Fruit fly (Drosophila melanogaster) whole organism, adult: ENCODE data around the gene Zip71B.

Experiments used
- CG11617 ChIP-seq: fragments of 200-800 bp; sonication (Bioruptor generic); optimal IDR thresholded peaks from 2 replicates; lab custom pipeline; 2017; ENCODE audit warnings: mild to moderate bottlenecking, missing biosample characterization, missing genetic modification reagents, missing genetic modification characterization
- CG12768 ChIP-seq: fragments of 200-800 bp; sonication (Bioruptor generic); optimal IDR thresholded peaks from 2 replicates; lab custom pipeline; 2017; ENCODE audit warnings: missing biosample characterization, missing genetic modification characterization, mild to moderate bottlenecking, moderate library complexity, missing genetic modification reagents
- CG14711 ChIP-seq: fragments of 200-800 bp; sonication (Bioruptor generic); optimal IDR thresholded peaks from 2 replicates; lab custom pipeline; 2018; ENCODE audit warnings: missing biosample characterization, mild to moderate bottlenecking, missing genetic modification characterization, moderate library complexity
- CG1620 ChIP-seq: fragments of 200-800 bp; sonication (Bioruptor generic); optimal IDR thresholded peaks from 2 replicates; lab custom pipeline; 2016; ENCODE audit warnings: missing biosample characterization, missing genetic modification characterization
- CG33017 ChIP-seq: fragments of 200-800 bp; sonication (Bioruptor generic); optimal IDR thresholded peaks from 2 replicates; lab custom pipeline; 2018; ENCODE audit warnings: missing biosample characterization, mild to moderate bottlenecking, missing genetic modification characterization, moderate library complexity
- CG5204 ChIP-seq: fragments of 200-800 bp; sonication (Bioruptor generic); optimal IDR thresholded peaks from 2 replicates; lab custom pipeline; 2016; ENCODE audit warnings: missing biosample characterization, missing genetic modification characterization
- CG7045 ChIP-seq: fragments of 200-800 bp; sonication (Bioruptor generic); optimal IDR thresholded peaks from 2 replicates; lab custom pipeline; 2017; ENCODE audit warnings: missing biosample characterization, mild to moderate bottlenecking, missing genetic modification characterization
- CG7101 ChIP-seq: fragments of 200-800 bp; sonication (Bioruptor generic); optimal IDR thresholded peaks from 2 replicates; lab custom pipeline; 2018; ENCODE audit warnings: missing biosample characterization, mild to moderate bottlenecking, missing genetic modification characterization, moderate library complexity
- Clk ChIP-seq: fragments of 200-800 bp; sonication (Bioruptor generic); optimal IDR thresholded peaks from 2 replicates; lab custom pipeline; 2017; ENCODE audit warnings: missing biosample characterization, missing genetic modification characterization
- Crg-1 ChIP-seq: fragments of 200-800 bp; sonication (Bioruptor generic); optimal IDR thresholded peaks from 2 replicates; lab custom pipeline; 2016; ENCODE audit warnings: missing biosample characterization, missing genetic modification characterization
- Hr96 ChIP-seq: fragments of 200-800 bp; sonication (Bioruptor generic); optimal IDR thresholded peaks from 2 replicates; lab custom pipeline; 2016; ENCODE audit warnings: missing biosample characterization, missing genetic modification characterization
- Mnt ChIP-seq: fragments of 200-800 bp; sonication (Bioruptor generic); optimal IDR thresholded peaks from 2 replicates; lab custom pipeline; 2016; ENCODE audit warnings: missing biosample characterization, mild to moderate bottlenecking, missing genetic modification characterization
- bab1 ChIP-seq: fragments of 200-800 bp; sonication (Bioruptor generic); optimal IDR thresholded peaks from 3 replicates; lab custom pipeline; 2019; ENCODE audit warnings: missing biosample characterization, mild to moderate bottlenecking, missing genetic modification characterization, moderate library complexity
- cic ChIP-seq: fragments of 200-800 bp; sonication (Bioruptor generic); optimal IDR thresholded peaks from 2 replicates; lab custom pipeline; 2017; ENCODE audit warnings: missing biosample characterization, mild to moderate bottlenecking, missing genetic modification characterization, moderate library complexity
- cnc ChIP-seq, 2 experiments: fragments of >200 bp; optimal IDR thresholded peaks; 2 replicates each; lab custom pipeline; 2017
- kay ChIP-seq: fragments of 200-800 bp; sonication (Bioruptor generic); peaks from one replicate; lab custom pipeline; 2016; ENCODE audit warnings: missing biosample characterization, missing genetic modification characterization, borderline replicate concordance
- ovo ChIP-seq: fragments of 200-800 bp; sonication (Bioruptor generic); optimal IDR thresholded peaks from 2 replicates; lab custom pipeline; 2016; ENCODE audit warnings: missing biosample characterization, missing genetic modification characterization
- pad ChIP-seq: fragments of 200-800 bp; sonication (Bioruptor generic); optimal IDR thresholded peaks from 3 replicates; lab custom pipeline; 2017; ENCODE audit warnings: missing biosample characterization, missing genetic modification characterization, mild to moderate bottlenecking, moderate library complexity, missing genetic modification reagents
- tj ChIP-seq: fragments of 200-800 bp; sonication (Bioruptor generic); optimal IDR thresholded peaks from 3 replicates; lab custom pipeline; 2017; ENCODE audit warnings: missing biosample characterization, mild to moderate bottlenecking, missing genetic modification characterization, moderate library complexity
- toe ChIP-seq: fragments of 200-800 bp; sonication (Bioruptor generic); optimal IDR thresholded peaks from 2 replicates; lab custom pipeline; 2016; ENCODE audit warnings: missing biosample characterization, missing genetic modification characterization

Gene Zip71B

DNA sequence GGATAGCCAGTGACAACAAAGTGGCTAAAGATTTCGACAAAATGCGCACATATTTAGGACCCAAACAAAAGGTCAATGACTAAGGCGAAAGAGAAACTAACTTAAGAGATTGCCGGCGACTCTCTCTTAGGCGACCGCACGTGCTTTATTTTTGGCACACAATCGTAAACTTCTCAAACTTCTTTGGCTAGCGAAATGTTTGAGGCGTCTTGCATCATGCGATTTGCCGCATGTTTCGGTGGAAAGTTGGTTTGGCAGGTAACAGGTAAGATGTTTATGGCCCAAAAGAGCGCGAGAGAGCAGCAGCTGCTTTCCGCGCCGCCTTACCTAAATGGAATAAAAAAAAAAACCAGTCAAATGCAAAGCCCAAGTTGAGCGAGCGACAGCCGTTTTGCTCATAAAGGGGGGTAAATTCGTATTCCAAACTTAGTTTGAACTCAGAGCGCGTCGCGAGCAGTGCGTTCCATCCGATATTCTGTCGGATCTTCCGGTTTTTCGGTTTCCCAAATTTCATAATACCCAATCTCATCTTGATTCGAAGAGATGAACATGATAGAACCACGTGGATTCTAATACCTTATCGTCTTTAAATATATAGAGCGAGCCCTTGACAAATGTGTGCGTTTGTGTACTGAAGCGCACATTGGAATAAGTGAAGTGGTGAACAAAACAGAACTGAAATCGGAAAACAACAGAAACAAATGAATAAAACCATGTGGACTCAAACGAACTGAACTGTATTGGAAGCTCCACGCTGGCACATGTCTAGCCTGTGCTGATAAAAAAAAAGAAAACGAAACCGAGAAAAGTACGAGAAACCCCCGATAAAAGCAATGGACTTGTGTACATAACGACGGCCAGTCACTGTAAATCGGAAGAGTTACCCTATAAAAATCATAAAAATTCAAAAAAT, 4.8 kb upstream of the Zip71B start:
- no peak for TF ChIP-seq kay (GFP tag; lab: Kevin White, UChicago)
- peak; percentile 58 for TF ChIP-seq Mnt
- TF ChIP-seq CG7101 = no peak
- TF ChIP-seq Clk = no peak
- TF ChIP-seq CG5204 = no peak
- no peak for TF ChIP-seq CG7045 (GFP tag; lab: Kevin White, UChicago)
- TF ChIP-seq ovo (GFP tag; lab: Kevin White, UChicago) = no peak
- TF ChIP-seq Crg-1 (GFP tag; lab: Kevin White, UChicago) = no peak
- no peak for TF ChIP-seq CG33017 (tag; lab: Kevin White, UChicago)
- TF ChIP-seq tj (GFP tag; lab: Kevin White, UChicago) = no peak
- TF ChIP-seq cic (GFP tag; lab: Kevin White, UChicago) = peak; percentile 12
- no peak for TF ChIP-seq pad (GFP tag; lab: Kevin White, UChicago)
- no peak for TF ChIP-seq CG11617
- no peak for TF ChIP-seq CG1620 (GFP tag; lab: Kevin White, UChicago)
- TF ChIP-seq cnc (optimal IDR thresholded peaks at IDR 0.05; lab: Kevin White, UChicago) = no peak
- TF ChIP-seq toe (GFP tag; lab: Kevin White, UChicago) = no peak
- no peak for TF ChIP-seq Hr96 (GFP tag; lab: Kevin White, UChicago)
- peak; percentile 23 for TF ChIP-seq CG12768
- no peak for TF ChIP-seq CG14711
- no peak for TF ChIP-seq bab1 (GFP tag; lab: Kevin White, UChicago)

DNA sequence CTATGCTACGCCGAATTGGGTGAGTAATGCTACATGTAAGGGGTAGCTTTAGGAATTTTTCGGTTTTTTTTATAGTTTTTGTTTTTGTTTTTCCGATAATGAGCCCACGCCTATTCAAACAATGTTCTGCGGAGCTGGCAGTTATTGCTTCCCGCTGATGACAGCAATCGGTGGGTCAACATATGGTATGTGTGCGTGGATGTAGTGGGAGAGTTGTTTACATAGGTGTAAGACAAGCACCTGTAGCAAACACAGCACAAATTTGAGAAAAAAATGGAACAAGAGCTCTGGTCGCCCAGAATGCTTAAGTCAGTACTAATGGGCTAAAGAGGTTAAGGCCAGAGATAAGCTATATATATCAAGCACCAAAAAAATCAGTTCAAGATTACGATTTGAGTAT, 3.9 kb upstream of the Zip71B start:
- peak; percentile 64 for TF ChIP-seq tj (GFP tag; lab: Kevin White, UChicago)
- no peak for TF ChIP-seq Clk

DNA sequence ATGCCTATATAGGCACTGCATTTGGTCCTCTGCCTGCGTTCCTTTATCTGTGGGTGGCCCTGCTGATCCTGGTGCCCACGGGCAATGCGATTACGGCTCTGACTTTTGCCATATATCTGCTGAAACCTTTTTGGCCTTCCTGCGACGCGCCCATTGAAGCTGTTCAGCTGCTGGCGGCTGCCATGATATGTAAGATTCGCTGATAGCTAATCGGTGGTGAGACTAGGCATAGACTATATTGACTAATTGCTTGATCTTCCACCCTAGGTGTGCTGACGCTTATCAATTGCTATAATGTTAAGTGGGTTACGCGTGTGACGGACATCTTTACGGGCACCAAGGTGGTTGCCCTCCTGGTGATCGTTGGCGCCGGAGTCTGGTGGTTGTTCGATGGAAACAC, 2.2 kb upstream of the Zip71B start:
- TF ChIP-seq CG5204 = no peak
- no peak for TF ChIP-seq cic (GFP tag; lab: Kevin White, UChicago)
- TF ChIP-seq kay (GFP tag; lab: Kevin White, UChicago) = no peak

DNA sequence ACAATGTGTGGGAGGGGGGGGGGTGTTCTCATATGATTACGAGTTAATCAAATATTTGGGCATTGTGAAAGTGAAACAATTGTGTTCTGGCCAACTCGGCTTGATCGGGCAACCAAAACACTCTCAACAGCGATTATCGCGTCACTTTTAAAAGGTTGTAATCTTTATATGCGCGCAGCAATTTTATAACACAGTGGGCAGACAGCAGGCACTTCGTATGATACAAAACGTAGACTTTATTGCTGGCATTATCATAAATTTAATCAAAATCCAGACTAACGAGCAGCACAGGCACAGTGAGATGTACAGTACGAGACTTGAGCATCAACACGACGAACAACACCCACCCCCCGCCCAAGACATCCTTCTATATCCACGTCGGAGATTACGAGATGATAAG, 718 bp downstream of the Zip71B start:
- TF ChIP-seq CG33017 (tag; lab: Kevin White, UChicago) (peak; percentile 27), Crg-1 (GFP tag; lab: Kevin White, UChicago) (no peak), kay (GFP tag; lab: Kevin White, UChicago) (peak; percentile 11), Hr96 (GFP tag; lab: Kevin White, UChicago) (no peak), CG7101 (no peak), CG1620 (GFP tag; lab: Kevin White, UChicago) (no peak), CG14711 (no peak), cic (GFP tag; lab: Kevin White, UChicago) (peak; percentile 71), CG12768 (peak; percentile 53), pad (GFP tag; lab: Kevin White, UChicago) (no peak), ovo (GFP tag; lab: Kevin White, UChicago) (no peak), bab1 (GFP tag; lab: Kevin White, UChicago) (no peak), CG11617 (peak; percentile 7), tj (GFP tag; lab: Kevin White, UChicago) (peak; percentile 15), Clk (no peak), cnc (optimal IDR thresholded peaks at IDR 0.05; lab: Kevin White, UChicago) (no peak), CG5204 (no peak), Mnt (no peak), CG7045 (GFP tag; lab: Kevin White, UChicago) (peak; percentile 37), toe (GFP tag; lab: Kevin White, UChicago) (peak; percentile 6)

- no peak for TF ChIP-seq ovo (GFP tag; lab: Kevin White, UChicago)
- no peak for TF ChIP-seq CG1620 (GFP tag; lab: Kevin White, UChicago)
- peak; percentile 82 for TF ChIP-seq bab1 (GFP tag; lab: Kevin White, UChicago)
- no peak for TF ChIP-seq CG33017 (tag; lab: Kevin White, UChicago)
- no peak for TF ChIP-seq toe (GFP tag; lab: Kevin White, UChicago)
- TF ChIP-seq CG12768 = peak; percentile 38
- no peak for TF ChIP-seq Mnt
- peak; percentile 36 for TF ChIP-seq CG7045 (GFP tag; lab: Kevin White, UChicago)
- TF ChIP-seq CG11617 = no peak
- TF ChIP-seq cnc (optimal IDR thresholded peaks at IDR 0.05; lab: Kevin White, UChicago) = peak in 1 of 2 experiments; percentile 41
- TF ChIP-seq Clk = peak; percentile 54
- TF ChIP-seq pad (GFP tag; lab: Kevin White, UChicago) = no peak
- no peak for TF ChIP-seq CG5204
- TF ChIP-seq CG7101 = peak; percentile 52
- no peak for TF ChIP-seq Hr96 (GFP tag; lab: Kevin White, UChicago)
- peak; percentile 76 for TF ChIP-seq CG14711
- no peak for TF ChIP-seq kay (GFP tag; lab: Kevin White, UChicago)
- TF ChIP-seq tj (GFP tag; lab: Kevin White, UChicago) = no peak
- no peak for TF ChIP-seq Crg-1 (GFP tag; lab: Kevin White, UChicago)
- TF ChIP-seq cic (GFP tag; lab: Kevin White, UChicago) = no peak
These were observed 7.4 kb downstream of the Zip71B start, which contains the start of the genes mRpL39 and Prosbeta2 for dm6 chr3L:14999284-15000019. Gene mRpL39 (minus strand): TSS chr3L:14999666. Gene Prosbeta2 (plus strand): TSS chr3L:14999951.
